Worm (Caenorhabditis elegans) whole organism, mixed stage, embryonic: ENCODE results near the gene gdi-1.
A peak's percentile ranks its signal among the peaks of the same experiment; 100 is the strongest.

Experiments
- M03D4.4 ChIP-seq: sonication (generic microtip); optimal IDR thresholded peaks from 2 replicates; lab custom pipeline; 2017; ENCODE audit warnings: mild to moderate bottlenecking, missing genetic modification characterization, missing compliant biosample characterization
- bed-3 ChIP-seq: fragments of 200-800 bp; sonication (Bioruptor generic); optimal IDR thresholded peaks from 3 replicates; lab custom pipeline; 2018; ENCODE audit warnings: mild to moderate bottlenecking, missing genetic modification characterization, moderate library complexity, missing compliant biosample characterization
- blmp-1 ChIP-seq: fragments of 150-350 bp; optimal IDR thresholded peaks from 2 replicates; lab custom pipeline; 2014; ENCODE audit warnings: missing biosample characterization, missing genetic modification characterization
- ceh-39 ChIP-seq: fragments of 150-350 bp; optimal IDR thresholded peaks from 2 replicates; lab custom pipeline; 2014; ENCODE audit warnings: missing biosample characterization, missing genetic modification characterization
- ceh-43 ChIP-seq: fragments of 200-800 bp; sonication (Bioruptor generic); optimal IDR thresholded peaks from 2 replicates; lab custom pipeline; 2018; ENCODE audit warnings: mild to moderate bottlenecking, missing genetic modification characterization, moderate library complexity, missing compliant biosample characterization
- ceh-83 ChIP-seq: fragments of 200-800 bp; sonication (Bioruptor generic); optimal IDR thresholded peaks from 2 replicates; lab custom pipeline; 2018; ENCODE audit warnings: mild to moderate bottlenecking, missing genetic modification characterization, missing compliant biosample characterization
- ces-1 ChIP-seq: fragments of 150-350 bp; optimal IDR thresholded peaks from 2 replicates; lab custom pipeline; 2014; ENCODE audit warnings: missing biosample characterization, missing genetic modification reagents, missing genetic modification characterization
- cnd-1 ChIP-seq: fragments of 200-800 bp; sonication (Bioruptor generic); optimal IDR thresholded peaks from 2 replicates; lab custom pipeline; 2018; ENCODE audit warnings: mild to moderate bottlenecking, missing genetic modification characterization, missing compliant biosample characterization
- drap-1 ChIP-seq: fragments of 200-800 bp; sonication (Bioruptor generic); optimal IDR thresholded peaks from 3 replicates; lab custom pipeline; 2018; ENCODE audit warnings: mild to moderate bottlenecking, missing genetic modification characterization, missing compliant biosample characterization
- elt-1 ChIP-seq: sonication (generic microtip); optimal IDR thresholded peaks from 2 replicates; lab custom pipeline; 2017; ENCODE audit warnings: missing genetic modification characterization, mild to moderate bottlenecking, missing compliant biosample characterization, antibody characterized with exemption, moderate library complexity, borderline replicate concordance; ENCODE audit not compliant: insufficient read depth
- flh-1 ChIP-seq: fragments of 200-800 bp; sonication (Bioruptor generic); optimal IDR thresholded peaks from 2 replicates; lab custom pipeline; 2018; ENCODE audit warnings: mild to moderate bottlenecking, missing genetic modification characterization, moderate library complexity, missing compliant biosample characterization
- ham-2 ChIP-seq: fragments of 200-800 bp; sonication (Bioruptor generic); optimal IDR thresholded peaks from 2 replicates; lab custom pipeline; 2018; ENCODE audit warnings: mild to moderate bottlenecking, missing genetic modification characterization, missing compliant biosample characterization
- hlh-1 ChIP-seq: fragments of 150-350 bp; optimal IDR thresholded peaks from 2 replicates; lab custom pipeline; 2014; ENCODE audit warnings: missing biosample characterization, missing genetic modification reagents, missing genetic modification characterization
- lin-13 ChIP-seq: fragments of 150-350 bp; optimal IDR thresholded peaks from 2 replicates; lab custom pipeline; 2014; ENCODE audit warnings: missing biosample characterization, missing genetic modification characterization
- lin-32 ChIP-seq: fragments of 200-800 bp; sonication (Bioruptor generic); optimal IDR thresholded peaks from 2 replicates; lab custom pipeline; 2018; ENCODE audit warnings: mild to moderate bottlenecking, missing genetic modification characterization, missing compliant biosample characterization
- lsy-2 ChIP-seq: fragments of 150-350 bp; optimal IDR thresholded peaks from 2 replicates; lab custom pipeline; 2014; ENCODE audit warnings: missing biosample characterization, missing genetic modification characterization
- mab-5 ChIP-seq: fragments of 150-350 bp; optimal IDR thresholded peaks from 2 replicates; lab custom pipeline; 2014; ENCODE audit warnings: missing biosample characterization, missing genetic modification characterization
- mep-1 ChIP-seq: fragments of 150-350 bp; optimal IDR thresholded peaks from 2 replicates; lab custom pipeline; 2017; ENCODE audit warnings: missing biosample characterization, missing genetic modification reagents, missing genetic modification characterization, inconsistent platforms
- mls-2 ChIP-seq: sonication (generic microtip); optimal IDR thresholded peaks from 2 replicates; lab custom pipeline; 2016; ENCODE audit warnings: mild to moderate bottlenecking, missing genetic modification characterization, moderate library complexity, missing compliant biosample characterization
- nhr-12 ChIP-seq: fragments of 150-350 bp; optimal IDR thresholded peaks from 2 replicates; lab custom pipeline; 2014; ENCODE audit warnings: missing biosample characterization, missing genetic modification characterization
- nhr-2 ChIP-seq: fragments of 150-350 bp; optimal IDR thresholded peaks from 2 replicates; lab custom pipeline; 2014; ENCODE audit warnings: missing biosample characterization, missing genetic modification characterization
- nhr-237 ChIP-seq: fragments of 150-350 bp; optimal IDR thresholded peaks from 2 replicates; lab custom pipeline; 2014; ENCODE audit warnings: missing biosample characterization, missing genetic modification characterization
- nhr-28 ChIP-seq: fragments of 150-350 bp; optimal IDR thresholded peaks from 2 replicates; lab custom pipeline; 2014; ENCODE audit warnings: missing biosample characterization, missing genetic modification characterization
- nhr-76 ChIP-seq: sonication (generic microtip); optimal IDR thresholded peaks from 2 replicates; lab custom pipeline; 2017; ENCODE audit warnings: missing biosample characterization, missing genetic modification characterization
- pha-4 ChIP-seq: fragments of 150-350 bp; optimal IDR thresholded peaks from 2 replicates; lab custom pipeline; 2018; ENCODE audit warnings: missing biosample characterization, missing genetic modification reagents, missing genetic modification characterization
- sem-2 ChIP-seq: fragments of 200-800 bp; sonication (Bioruptor generic); optimal IDR thresholded peaks from 2 replicates; lab custom pipeline; 2018; ENCODE audit warnings: mild to moderate bottlenecking, missing genetic modification characterization, missing compliant biosample characterization
- snpc-4 ChIP-seq: fragments of 150-350 bp; optimal IDR thresholded peaks from 2 replicates; lab custom pipeline; 2014; ENCODE audit warnings: missing biosample characterization, missing genetic modification characterization
- sptf-1 ChIP-seq: sonication (generic microtip); optimal IDR thresholded peaks from 2 replicates; lab custom pipeline; 2017; ENCODE audit warnings: mild to moderate bottlenecking, missing genetic modification characterization, moderate library complexity, missing compliant biosample characterization
- tbx-8 ChIP-seq: fragments of 200-800 bp; sonication (Bioruptor generic); optimal IDR thresholded peaks from 2 replicates; lab custom pipeline; 2018; ENCODE audit warnings: mild to moderate bottlenecking, missing genetic modification characterization, moderate library complexity, missing compliant biosample characterization
- unc-120 ChIP-seq: sonication (generic microtip); optimal IDR thresholded peaks from 2 replicates; lab custom pipeline; 2017; ENCODE audit warnings: missing genetic modification characterization, missing compliant biosample characterization; ENCODE audit not compliant: poor library complexity, severe bottlenecking
- unc-39 ChIP-seq: fragments of 150-350 bp; optimal IDR thresholded peaks from 2 replicates; lab custom pipeline; 2014; ENCODE audit warnings: missing biosample characterization, missing genetic modification characterization
- unc-62 ChIP-seq: fragments of 150-350 bp; optimal IDR thresholded peaks from 2 replicates; lab custom pipeline; 2014; ENCODE audit warnings: missing biosample characterization, missing genetic modification reagents, missing genetic modification characterization
- zip-8 ChIP-seq: fragments of 150-350 bp; optimal IDR thresholded peaks from 2 replicates; lab custom pipeline; 2014; ENCODE audit warnings: missing biosample characterization, missing genetic modification characterization
- ztf-11 ChIP-seq: fragments of 150-350 bp; optimal IDR thresholded peaks from 2 replicates; lab custom pipeline; 2014; ENCODE audit warnings: missing biosample characterization, missing genetic modification characterization

Gene gdi-1

ce11 chrIV:14771325-14771724 is 21.4 kb downstream of the gdi-1 start, which contains the start of gene degl-1:
TSS of gene degl-1 (minus strand) at chrIV:14771425.
- TF ChIP-seq tbx-8 (GFP tag; lab: Kevin White, UChicago): no peak

DNA sequence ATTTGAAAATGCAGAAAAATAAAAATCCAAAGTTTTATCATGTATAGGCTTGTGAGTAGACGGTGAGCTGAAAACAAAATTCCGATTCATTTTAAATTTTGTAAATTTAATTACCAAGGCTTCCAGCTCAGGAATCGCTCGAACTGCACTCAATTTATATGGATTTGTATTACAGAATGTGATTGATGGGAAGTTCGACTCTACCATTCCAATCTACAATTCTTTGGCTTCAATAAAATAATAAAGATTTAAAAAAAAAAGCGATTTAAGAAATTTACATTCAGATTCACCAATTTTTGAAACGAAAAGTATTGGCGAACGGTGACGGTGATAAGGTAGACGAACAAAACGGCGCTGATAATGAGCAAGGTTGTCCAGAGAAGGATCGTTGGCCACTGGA is 22.0 kb downstream of the gdi-1 start:
- TF ChIP-seq ceh-43 (GFP tag; lab: Kevin White, UChicago): no peak
- TF ChIP-seq nhr-12 (tag; lab: Kevin White, UChicago): no peak
- no peak for TF ChIP-seq ham-2 (GFP tag; lab: Kevin White, UChicago)
- TF ChIP-seq lin-32: no peak
- no peak for TF ChIP-seq nhr-237 (tag; lab: Kevin White, UChicago)
- TF ChIP-seq flh-1 (GFP tag; lab: Kevin White, UChicago): no peak

DNA sequence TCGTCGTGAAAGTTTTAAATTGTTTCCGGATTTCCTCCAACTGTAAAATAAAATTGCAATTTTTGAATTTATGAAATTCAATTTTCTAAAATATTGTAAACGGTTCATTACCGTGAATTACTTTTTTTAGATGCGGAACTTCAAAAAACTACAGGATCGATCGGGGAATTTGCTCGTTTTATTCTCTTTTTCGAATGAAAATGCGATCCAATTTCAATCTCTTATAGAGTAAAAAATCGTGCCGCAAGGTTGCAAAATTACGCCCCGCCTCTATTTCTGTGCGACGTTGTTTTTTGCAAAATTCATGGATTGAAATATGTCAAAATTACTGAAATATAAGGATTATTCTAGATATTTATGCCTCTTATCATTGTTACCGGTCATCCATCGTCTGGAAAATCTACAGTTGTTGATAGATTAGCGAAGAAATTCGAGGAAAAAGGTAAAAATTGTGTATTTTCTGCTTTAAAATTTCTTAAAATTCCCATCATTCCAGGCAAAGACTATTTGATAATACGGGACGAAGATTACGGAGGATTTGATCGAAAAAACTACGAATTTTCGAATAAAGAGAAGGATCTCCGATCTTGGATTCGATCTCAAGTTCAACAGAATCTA is 23.4 kb downstream of the gdi-1 start, which contains the start of gene Y57G11C.43:
Gene Y57G11C.43 (plus strand): TSS at position 224 of the 618 bp plus-strand sequence.
- no peak for TF ChIP-seq ces-1
- no peak for TF ChIP-seq lin-13 (tag; lab: Kevin White, UChicago)
- no peak for TF ChIP-seq ztf-11 (tag; lab: Kevin White, UChicago)
- no peak for TF ChIP-seq unc-120 (tag; lab: Kevin White, UChicago)
- no peak for TF ChIP-seq ham-2 (GFP tag; lab: Kevin White, UChicago)
- TF ChIP-seq ceh-83 (GFP tag; lab: Kevin White, UChicago): no peak
- no peak for TF ChIP-seq mls-2
- TF ChIP-seq mep-1 (tag; lab: Kevin White, UChicago): no peak
- no peak for TF ChIP-seq nhr-12 (tag; lab: Kevin White, UChicago)
- TF ChIP-seq mab-5 (tag; lab: Kevin White, UChicago): no peak
- no peak for TF ChIP-seq hlh-1 (tag; lab: Kevin White, UChicago)
- TF ChIP-seq nhr-28: no peak
- TF ChIP-seq pha-4 (tag; lab: Kevin White, UChicago): no peak
- TF ChIP-seq nhr-76 (tag; lab: Kevin White, UChicago): no peak
- no peak for TF ChIP-seq cnd-1
- TF ChIP-seq ceh-39 (tag; lab: Kevin White, UChicago): no peak
- TF ChIP-seq unc-39 (tag; lab: Kevin White, UChicago): no peak

- TF ChIP-seq ceh-43 (GFP tag; lab: Kevin White, UChicago) (no peak), mls-2 (no peak), sem-2 (GFP tag; lab: Kevin White, UChicago) (no peak), pha-4 (tag; lab: Kevin White, UChicago) (peak; percentile 94), snpc-4 (tag; lab: Kevin White, UChicago) (no peak), mep-1 (tag; lab: Kevin White, UChicago) (peak; percentile 95), unc-120 (tag; lab: Kevin White, UChicago) (no peak), unc-39 (tag; lab: Kevin White, UChicago) (no peak), M03D4.4 (peak; percentile 9), drap-1 (GFP tag; lab: Kevin White, UChicago) (peak; percentile 23), ceh-83 (GFP tag; lab: Kevin White, UChicago) (no peak), nhr-2 (peak; percentile 4), nhr-28 (no peak), hlh-1 (tag; lab: Kevin White, UChicago) (peak; percentile 41), nhr-76 (tag; lab: Kevin White, UChicago) (no peak), nhr-12 (tag; lab: Kevin White, UChicago) (no peak), zip-8 (tag; lab: Kevin White, UChicago) (no peak), lsy-2 (tag; lab: Kevin White, UChicago) (peak; percentile 81), lin-32 (no peak), bed-3 (GFP tag; lab: Kevin White, UChicago) (no peak), blmp-1 (tag; lab: Kevin White, UChicago) (no peak), nhr-237 (tag; lab: Kevin White, UChicago) (peak; percentile 92), lin-13 (tag; lab: Kevin White, UChicago) (peak; percentile 92), cnd-1 (peak; percentile 48), ces-1 (peak; percentile 75), unc-62 (GFP tag; lab: Kevin White, UChicago) (peak; percentile 44), tbx-8 (GFP tag; lab: Kevin White, UChicago) (no peak), elt-1 (no peak), sptf-1 (tag; lab: Kevin White, UChicago) (peak; percentile 6), ham-2 (GFP tag; lab: Kevin White, UChicago) (no peak), mab-5 (tag; lab: Kevin White, UChicago) (peak; percentile 4), ceh-39 (tag; lab: Kevin White, UChicago) (peak; percentile 86), flh-1 (GFP tag; lab: Kevin White, UChicago) (no peak)
Observed at ce11 chrIV:14767693-14768251, 24.9 kb downstream of the gdi-1 start, which contains the start of the genes mrps-7 and Y57G11C.3. TSS of gene mrps-7 (minus strand) at chrIV:14767730. TSS of gene Y57G11C.3 (plus strand) at chrIV:14768201.
